Fruit fly (Drosophila melanogaster): ENCODE data around the gene rtet.

Gene rtet

DNA sequence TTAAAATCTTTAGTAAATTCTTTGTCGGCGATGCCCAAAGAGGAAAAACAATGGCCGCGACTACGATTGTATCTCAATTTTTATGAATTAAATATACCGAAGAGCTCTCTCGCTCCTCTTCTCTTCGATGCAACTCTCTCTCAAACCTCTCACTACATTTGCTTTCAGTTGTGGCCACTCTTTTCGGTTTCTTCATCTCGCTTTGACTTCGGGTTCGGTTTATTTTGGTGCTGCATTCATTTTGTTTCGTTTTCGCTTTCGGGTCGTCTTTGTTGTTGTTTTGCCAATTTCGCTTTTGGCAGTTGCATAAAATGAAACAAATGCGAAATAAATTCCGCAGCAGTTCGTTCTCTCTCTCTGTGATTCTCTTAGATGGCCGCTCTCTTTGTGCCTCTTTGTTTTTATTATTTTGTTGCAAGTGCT, 44.6 kb downstream of the rtet start (continued):
- TF ChIP-seq esn (GFP tag; optimal IDR thresholded peaks at IDR 0.05) (peak; percentile 59), Lpt (GFP tag; optimal IDR thresholded peaks at IDR 0.05) (peak; percentile 87), acj6 (GFP tag; optimal IDR thresholded peaks at IDR 0.05) (peak; percentile 35), CG6163 (GFP tag; IDR thresholded peaks at IDR 0.05) (peak; percentile 97), CG8632 (GFP tag; optimal IDR thresholded peaks at IDR 0.05) (peak; percentile 75), fd59A (GFP tag; optimal IDR thresholded peaks at IDR 0.05) (peak; percentile 17), dsx (GFP tag; optimal IDR thresholded peaks at IDR 0.05; ENCODE audit: poor library complexity, severe bottlenecking) (peak; percentile 91), pdm3 (GFP tag; optimal IDR thresholded peaks at IDR 0.05) (peak; percentile 39), CG6854 (GFP tag; optimal IDR thresholded peaks at IDR 0.05) (peak; percentile 97), lz (GFP tag; optimal IDR thresholded peaks at IDR 0.05) (no peak), topi (GFP tag; optimal IDR thresholded peaks at IDR 0.05) (peak; percentile 67), fd85E (GFP tag; optimal IDR thresholded peaks at IDR 0.05) (peak; percentile 79), Gug (GFP tag; IDR thresholded peaks at IDR 0.05) (no peak), eg (GFP tag; IDR thresholded peaks at IDR 0.05) (peak; percentile 95), CG10631 (GFP tag; optimal IDR thresholded peaks at IDR 0.05) (no peak), CG9139 (GFP tag; optimal IDR thresholded peaks at IDR 0.05) (peak; percentile 91), CG6808 (GFP tag; optimal IDR thresholded peaks at IDR 0.05) (peak; percentile 93), OdsH (GFP tag; optimal IDR thresholded peaks at IDR 0.05) (peak; percentile 39), CG3919 (GFP tag; optimal IDR thresholded peaks at IDR 0.05) (peak; percentile 77), Sox15 (GFP tag; optimal IDR thresholded peaks at IDR 0.05) (no peak), CG15336 (GFP tag; IDR thresholded peaks at IDR 0.05) (peak; percentile 95), Ets21C (GFP tag; optimal IDR thresholded peaks at IDR 0.05) (no peak)

DNA sequence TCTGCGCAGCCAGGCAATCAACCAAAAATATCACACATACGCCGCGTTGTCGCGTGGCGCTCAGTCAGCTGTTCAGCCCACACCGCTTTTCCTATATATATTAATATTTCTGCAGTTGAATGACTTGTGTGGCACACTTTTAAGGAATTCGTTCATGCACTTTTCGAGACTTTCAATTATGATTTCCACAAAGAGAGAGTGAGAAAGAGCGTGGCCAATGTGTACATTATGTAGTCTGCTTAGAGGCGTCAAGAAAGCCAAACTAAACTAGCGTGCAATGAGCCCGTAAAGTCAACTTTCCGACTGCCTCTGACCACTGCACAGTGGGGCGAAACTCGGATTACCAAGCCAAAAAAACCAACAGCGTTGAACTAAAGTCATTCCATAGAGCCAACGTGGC, 45.9 kb downstream of the rtet start:
- TF ChIP-seq eg (GFP tag; IDR thresholded peaks at IDR 0.05) = 0 out of 3 replicates have a peak, but pooled peaks have one; percentile 32
- TF ChIP-seq lz (GFP tag; optimal IDR thresholded peaks at IDR 0.05) = no peak
- TF ChIP-seq salr (GFP tag; optimal IDR thresholded peaks at IDR 0.05) = no peak
- no peak for TF ChIP-seq CG4318 (GFP tag; optimal IDR thresholded peaks at IDR 0.05)
- peak; percentile 72 for TF ChIP-seq Eip78C (GFP tag)

DNA sequence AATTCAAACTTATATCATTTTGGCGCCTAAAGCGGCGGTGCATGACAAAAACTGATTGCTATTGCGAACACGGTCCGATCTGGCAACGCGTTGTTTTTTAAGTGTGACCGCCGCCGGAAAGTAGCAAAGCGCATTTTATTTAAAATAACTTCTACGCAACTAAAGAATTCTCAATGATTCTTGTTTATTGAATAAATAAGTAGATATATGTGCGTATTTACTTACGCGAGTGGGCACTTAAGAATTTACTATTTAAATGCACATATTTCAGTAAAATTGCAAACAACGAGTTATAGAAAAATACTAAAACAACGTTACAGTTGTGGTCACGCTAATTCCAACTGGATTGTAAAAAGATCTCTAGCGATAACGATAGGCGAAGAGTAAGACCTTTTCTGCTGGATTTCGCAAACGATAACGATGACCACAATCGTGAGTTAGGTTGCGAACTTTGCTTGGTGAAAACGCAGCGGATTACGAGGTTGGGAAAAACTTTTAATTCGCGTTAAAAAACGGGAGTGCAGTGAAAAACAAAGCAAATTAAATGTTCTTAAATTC, 47.8 kb downstream of the rtet start:
- peak; percentile 6 for TF ChIP-seq CG8632 (GFP tag; optimal IDR thresholded peaks at IDR 0.05)
- peak; percentile 3 for TF ChIP-seq lz (GFP tag; optimal IDR thresholded peaks at IDR 0.05)
- TF ChIP-seq svp (GFP tag) = peak; percentile 74
- no peak for TF ChIP-seq Eip93F (GFP tag; optimal IDR thresholded peaks at IDR 0.05)
- peak; percentile 26 for TF ChIP-seq CG31627 (GFP tag; optimal IDR thresholded peaks at IDR 0.05)
- no peak for TF ChIP-seq Blimp-1 (GFP tag; optimal IDR thresholded peaks at IDR 0.05)

dm6 chr3R:21156572-21157480, 48.6 kb downstream of the rtet start:
- no peak for TF ChIP-seq CG34406 (GFP tag; optimal IDR thresholded peaks at IDR 0.05)
- TF ChIP-seq Sox15 (GFP tag; optimal IDR thresholded peaks at IDR 0.05) = no peak
- peak; percentile 4 for TF ChIP-seq CG16779 (tag; optimal IDR thresholded peaks at IDR 0.05)
- TF ChIP-seq Sox102F (GFP tag; optimal IDR thresholded peaks at IDR 0.05) = no peak
- peak; percentile 76 for TF ChIP-seq vri (GFP tag; optimal IDR thresholded peaks at IDR 0.05)
- TF ChIP-seq Ets21C (GFP tag; optimal IDR thresholded peaks at IDR 0.05) = no peak
- TF ChIP-seq Hr38 (GFP tag; optimal IDR thresholded peaks at IDR 0.05) = no peak
- TF ChIP-seq dsx (GFP tag; optimal IDR thresholded peaks at IDR 0.05; ENCODE audit: poor library complexity, severe bottlenecking) = no peak
- TF ChIP-seq fkh (GFP tag; optimal IDR thresholded peaks at IDR 0.05) = peak; percentile 55
- TF ChIP-seq esn (GFP tag; optimal IDR thresholded peaks at IDR 0.05) = no peak
- TF ChIP-seq Eip78C (GFP tag) = peak; percentile 60
- no peak for TF ChIP-seq CG10631 (GFP tag; optimal IDR thresholded peaks at IDR 0.05)
- no peak for TF ChIP-seq Hr39 (GFP tag; optimal IDR thresholded peaks at IDR 0.05)
- peak; percentile 43 for TF ChIP-seq Eip93F (GFP tag; optimal IDR thresholded peaks at IDR 0.05)
- peak; percentile 14 for TF ChIP-seq CG6854 (GFP tag; optimal IDR thresholded peaks at IDR 0.05)
- peak; percentile 43 for TF ChIP-seq Sox14 (GFP tag; optimal IDR thresholded peaks at IDR 0.05)
- TF ChIP-seq ss (GFP tag; optimal IDR thresholded peaks at IDR 0.05) = no peak
- TF ChIP-seq CG9139 (GFP tag; optimal IDR thresholded peaks at IDR 0.05) = peak; percentile 17
- TF ChIP-seq CG8119 (GFP tag; IDR thresholded peaks at IDR 0.05) = no peak
- no peak for TF ChIP-seq CG11902 (GFP tag; optimal IDR thresholded peaks at IDR 0.05)
- TF ChIP-seq CG15336 (GFP tag; IDR thresholded peaks at IDR 0.05) = no peak
